Fruit fly (Drosophila melanogaster): Measurements from ENCODE around the gene Sfp24F.

Sfp24F gene

DNA sequence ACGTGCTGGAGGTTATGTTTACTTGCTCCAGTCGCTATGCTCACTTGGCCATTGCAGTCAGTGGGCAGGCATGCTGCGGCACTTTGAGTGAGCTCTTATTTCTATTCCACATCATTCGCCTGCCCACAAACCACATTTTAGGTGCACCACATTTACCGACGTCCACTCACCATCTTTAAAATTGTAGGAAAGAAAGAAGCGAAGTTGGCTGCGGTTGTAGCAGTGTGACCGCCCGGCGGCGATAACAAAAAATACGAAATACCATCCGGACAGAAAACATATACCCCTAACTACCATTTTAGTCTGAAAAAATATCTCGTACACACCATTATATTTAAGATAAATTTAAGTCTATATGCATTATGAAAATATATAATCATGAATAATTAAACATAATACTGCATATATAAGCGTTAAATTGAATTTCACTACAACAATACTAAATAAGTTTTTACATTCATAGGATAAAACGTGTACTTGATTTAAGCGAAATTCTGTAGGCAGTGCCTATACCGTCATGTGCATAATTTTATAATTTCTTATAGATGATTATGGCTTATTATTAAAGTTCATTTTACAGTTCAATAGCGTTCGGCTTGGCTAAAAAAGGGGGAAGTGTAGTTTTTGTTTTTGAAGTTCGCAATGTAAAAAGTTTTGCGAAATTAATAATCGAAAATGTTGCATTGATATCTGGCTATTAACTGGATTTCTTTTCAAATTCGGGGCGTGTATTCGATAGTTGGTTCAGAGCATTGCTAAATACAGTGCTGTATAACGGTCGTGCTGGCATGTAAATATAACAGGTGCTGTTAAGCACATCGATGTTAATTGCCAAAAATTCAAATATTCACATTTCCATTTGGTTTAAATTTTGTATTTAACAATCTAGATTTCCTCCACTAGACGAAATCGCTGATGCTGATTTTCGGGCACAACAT is 16.5 kb upstream of the Sfp24F start, which contains the start of gene RpL27A (continued):
- TF ChIP-seq Ptx1 (GFP tag; IDR thresholded peaks at IDR 0.05) (peak; percentile 65), CG18262 (tag; optimal IDR thresholded peaks at IDR 0.05) (peak; percentile 68), CG3407 (GFP tag; optimal IDR thresholded peaks at IDR 0.05) (peak; percentile 80), Rx (GFP tag; IDR thresholded peaks at IDR 0.05) (peak; percentile 80), CG4282 (GFP tag; optimal IDR thresholded peaks at IDR 0.05) (no peak), prd (optimal IDR thresholded peaks at IDR 0.05) (no peak), prd (GFP tag; IDR thresholded peaks at IDR 0.05) (peak; percentile 65), CG33213 (GFP tag; optimal IDR thresholded peaks at IDR 0.05) (peak; percentile 85), lola (GFP tag; optimal IDR thresholded peaks at IDR 0.05) (peak in 1 of 3 experiments; percentile 70), Hr39 (optimal IDR thresholded peaks at IDR 0.05) (no peak), CG7372 (GFP tag; IDR thresholded peaks at IDR 0.05) (peak; percentile 77), CG8388 (GFP tag; optimal IDR thresholded peaks at IDR 0.05) (peak; percentile 55), CrebB (tag; optimal IDR thresholded peaks at IDR 0.05) (peak; percentile 86), Gsc (GFP tag; IDR thresholded peaks at IDR 0.05) (no peak), Tbp (GFP tag; optimal IDR thresholded peaks at IDR 0.05) (no peak), CG2129 (GFP tag; IDR thresholded peaks at IDR 0.05; ENCODE audit: partially characterized antibody) (no peak), CG2678 (tag; optimal IDR thresholded peaks at IDR 0.05) (peak; percentile 68), nau (GFP tag; optimal IDR thresholded peaks at IDR 0.05) (peak; percentile 75), zf30C (GFP tag; optimal IDR thresholded peaks at IDR 0.05) (peak; percentile 53), CG10274 (GFP tag; optimal IDR thresholded peaks at IDR 0.05) (peak; percentile 61), gcm (GFP tag; optimal IDR thresholded peaks at IDR 0.05) (peak; percentile 71), CG2199 (GFP tag; IDR thresholded peaks at IDR 0.05) (0 out of 3 replicates have a peak, but pooled peaks have one; percentile 37), CG15514 (GFP tag; optimal IDR thresholded peaks at IDR 0.05) (peak; percentile 85), cad (GFP tag; optimal IDR thresholded peaks at IDR 0.05) (no peak), ems (GFP tag; optimal IDR thresholded peaks at IDR 0.05) (peak; percentile 59), MESR4 (GFP tag; optimal IDR thresholded peaks at IDR 0.05) (peak; percentile 100), az2 (GFP tag; optimal IDR thresholded peaks at IDR 0.05) (peak; percentile 66), CG9215 (GFP tag; IDR thresholded peaks at IDR 0.05) (peak; percentile 53), amos (GFP tag; IDR thresholded peaks at IDR 0.05; ENCODE audit: partially characterized antibody) (peak; percentile 72), CG14441 (GFP tag; IDR thresholded peaks at IDR 0.05) (peak; percentile 57), Rfx (GFP tag; IDR thresholded peaks at IDR 0.05) (peak; percentile 91), MTF-1 (GFP tag; optimal IDR thresholded peaks at IDR 0.05; ENCODE audit: borderline replicate concordance) (peak; percentile 92), CG18599 (GFP tag; optimal IDR thresholded peaks at IDR 0.05) (peak; percentile 83), CG1529 (GFP tag; optimal IDR thresholded peaks at IDR 0.05) (peak; percentile 68), bab2 (GFP tag; optimal IDR thresholded peaks at IDR 0.05) (peak; percentile 36), Jarid2 (GFP tag; optimal IDR thresholded peaks at IDR 0.05) (peak; percentile 71), ab (GFP tag; optimal IDR thresholded peaks at IDR 0.05) (no peak), NC2β (GFP tag; optimal IDR thresholded peaks at IDR 0.05) (peak; percentile 92), CG9797 (GFP tag; optimal IDR thresholded peaks at IDR 0.05) (peak; percentile 83), ase (GFP tag; IDR thresholded peaks at IDR 0.05) (peak; percentile 37; the same call in 1 of the 3 replicates), repo (GFP tag; optimal IDR thresholded peaks at IDR 0.05) (peak; percentile 61), fd96Cb (tag; optimal IDR thresholded peaks at IDR 0.05) (peak; percentile 38), CG9437 (GFP tag; optimal IDR thresholded peaks at IDR 0.05) (peak; percentile 59), CG7928 (GFP tag; optimal IDR thresholded peaks at IDR 0.05) (peak; percentile 39), stwl (tag; optimal IDR thresholded peaks at IDR 0.05) (peak; percentile 42), sna (GFP tag; IDR thresholded peaks at IDR 0.05; ENCODE audit: partially characterized antibody) (peak; percentile 71), CG13894 (tag; optimal IDR thresholded peaks at IDR 0.05) (peak; percentile 72), wor (GFP tag; IDR thresholded peaks at IDR 0.05) (0 out of 2 replicates have a peak, but pooled peaks have one; percentile 35)

All from whole organism, embryonic.